Fruit fly (Drosophila melanogaster): ENCODE results near the gene Bruce.

Gene Bruce

dm6 chr3R:10351960-10352458 lies 20.9 kb upstream of the Bruce start (continued):
- TF ChIP-seq Sox102F (GFP tag; optimal IDR thresholded peaks at IDR 0.05), result peak; percentile 83
- peak; percentile 40 for TF ChIP-seq Smox (GFP tag; optimal IDR thresholded peaks at IDR 0.05)
- peak; percentile 98 for TF ChIP-seq CG9139 (GFP tag; optimal IDR thresholded peaks at IDR 0.05)
- no peak for TF ChIP-seq CG15336 (GFP tag; IDR thresholded peaks at IDR 0.05)
- TF ChIP-seq Ets21C (GFP tag; optimal IDR thresholded peaks at IDR 0.05), result no peak
- TF ChIP-seq Hr38 (GFP tag; optimal IDR thresholded peaks at IDR 0.05), result no peak
- TF ChIP-seq CG6808 (GFP tag; optimal IDR thresholded peaks at IDR 0.05), result peak; percentile 98
- peak; percentile 99 for TF ChIP-seq Ets96B (tag; optimal IDR thresholded peaks at IDR 0.05)
- peak; percentile 97 for TF ChIP-seq Sox14 (GFP tag; optimal IDR thresholded peaks at IDR 0.05)
- peak; percentile 84 for TF ChIP-seq CG3919 (GFP tag; optimal IDR thresholded peaks at IDR 0.05)
- TF ChIP-seq eg (GFP tag; IDR thresholded peaks at IDR 0.05), result no peak
- peak; percentile 86 for TF ChIP-seq Eip75B (GFP tag; optimal IDR thresholded peaks at IDR 0.05)
- TF ChIP-seq CG16779 (tag; optimal IDR thresholded peaks at IDR 0.05), result peak; percentile 98
- TF ChIP-seq CG11902 (GFP tag; optimal IDR thresholded peaks at IDR 0.05), result no peak
- peak; percentile 87 for TF ChIP-seq Eip78C (GFP tag)
- TF ChIP-seq CG7368 (GFP tag; optimal IDR thresholded peaks at IDR 0.05), result peak; percentile 88

- peak; percentile 97 for TF ChIP-seq Blimp-1 (GFP tag; optimal IDR thresholded peaks at IDR 0.05)
- TF ChIP-seq CG16779 (tag; optimal IDR thresholded peaks at IDR 0.05), result no peak
- TF ChIP-seq CG3919 (GFP tag; optimal IDR thresholded peaks at IDR 0.05), result peak; percentile 81
- TF ChIP-seq salr (GFP tag; optimal IDR thresholded peaks at IDR 0.05), result peak; percentile 43 to 76
- TF ChIP-seq achi (GFP tag; optimal IDR thresholded peaks at IDR 0.05), result peak; percentile 79
- peak; percentile 81 for TF ChIP-seq CG10631 (GFP tag; optimal IDR thresholded peaks at IDR 0.05)
- TF ChIP-seq Eip93F (GFP tag; optimal IDR thresholded peaks at IDR 0.05), result peak; percentile 76
- TF ChIP-seq Hr4 (GFP tag; optimal IDR thresholded peaks at IDR 0.05), result peak; percentile 90
- TF ChIP-seq spab (GFP tag; optimal IDR thresholded peaks at IDR 0.05), result peak; percentile 50
- peak; percentile 70 for TF ChIP-seq CG6792 (GFP tag; optimal IDR thresholded peaks at IDR 0.05)
- peak; percentile 87 for TF ChIP-seq lz (GFP tag; optimal IDR thresholded peaks at IDR 0.05)
- peak; percentile 96 for TF ChIP-seq Eip78C (GFP tag)
- TF ChIP-seq Sox14 (GFP tag; optimal IDR thresholded peaks at IDR 0.05), result peak; percentile 81
- TF ChIP-seq CG10669 (GFP tag; optimal IDR thresholded peaks at IDR 0.05), result peak; percentile 53
- peak; percentile 81 for TF ChIP-seq net (GFP tag; optimal IDR thresholded peaks at IDR 0.05)
- TF ChIP-seq Gug (GFP tag; IDR thresholded peaks at IDR 0.05), result no peak
- peak; percentile 62 for TF ChIP-seq CG7368 (GFP tag; optimal IDR thresholded peaks at IDR 0.05)
- TF ChIP-seq CG11294 (GFP tag; IDR thresholded peaks at IDR 0.05), result no peak
- peak; percentile 73 for TF ChIP-seq vri (GFP tag; optimal IDR thresholded peaks at IDR 0.05)
- TF ChIP-seq CG34406 (GFP tag; optimal IDR thresholded peaks at IDR 0.05), result peak; percentile 79
- TF ChIP-seq eg (GFP tag; IDR thresholded peaks at IDR 0.05), result no peak
- TF ChIP-seq CG31627 (GFP tag; optimal IDR thresholded peaks at IDR 0.05), result peak; percentile 89
- no peak for TF ChIP-seq CG6854 (GFP tag; optimal IDR thresholded peaks at IDR 0.05)
- peak; percentile 91 for TF ChIP-seq esn (GFP tag; optimal IDR thresholded peaks at IDR 0.05)
- peak; percentile 63 for TF ChIP-seq Ets96B (tag; optimal IDR thresholded peaks at IDR 0.05)
- TF ChIP-seq CG15336 (GFP tag; IDR thresholded peaks at IDR 0.05), result no peak
- TF ChIP-seq CG9139 (GFP tag; optimal IDR thresholded peaks at IDR 0.05), result no peak
- peak; percentile 87 for TF ChIP-seq topi (GFP tag; optimal IDR thresholded peaks at IDR 0.05)
- TF ChIP-seq CG4318 (GFP tag; optimal IDR thresholded peaks at IDR 0.05), result peak; percentile 74
- peak; percentile 78 for TF ChIP-seq Sox102F (GFP tag; optimal IDR thresholded peaks at IDR 0.05)
- peak; percentile 79 for TF ChIP-seq CG6276 (GFP tag; optimal IDR thresholded peaks at IDR 0.05)
- peak; percentile 12 for TF ChIP-seq fd85E (GFP tag; optimal IDR thresholded peaks at IDR 0.05)
- TF ChIP-seq CG8119 (GFP tag; IDR thresholded peaks at IDR 0.05), result no peak
- TF ChIP-seq Met (GFP tag; optimal IDR thresholded peaks at IDR 0.05), result peak; percentile 88
- peak; percentile 86 for TF ChIP-seq OdsH (GFP tag; optimal IDR thresholded peaks at IDR 0.05)
- TF ChIP-seq CG3032 (tag; optimal IDR thresholded peaks at IDR 0.05), result peak; percentile 72
- TF ChIP-seq CG32006 (GFP tag; optimal IDR thresholded peaks at IDR 0.05), result peak; percentile 89
- no peak for TF ChIP-seq Hr38 (GFP tag; optimal IDR thresholded peaks at IDR 0.05)
- peak; percentile 62 for TF ChIP-seq fd59A (GFP tag; optimal IDR thresholded peaks at IDR 0.05)
- peak; percentile 84 for TF ChIP-seq Smox (GFP tag; optimal IDR thresholded peaks at IDR 0.05)
- peak; percentile 84 for TF ChIP-seq acj6 (GFP tag; optimal IDR thresholded peaks at IDR 0.05)
- no peak for TF ChIP-seq ss (GFP tag; optimal IDR thresholded peaks at IDR 0.05)
Observed at dm6 chr3R:10350741-10351629, 19.8 kb upstream of the Bruce start.

Data from whole organism, prepupa.